Worm (Caenorhabditis elegans) whole organism, L1 larva: Measurements from ENCODE around the gene B0507.2.
"Not testable (repeated sequence)": the region's sequence is repeated elsewhere in the genome, so short reads cannot be mapped to it uniquely, and the experiment has no call there.

Experiments
- C34B4.2 ChIP-seq: sonication (generic microtip); optimal IDR thresholded peaks from 2 replicates; lab custom pipeline; 2017; ENCODE audit warnings: mild to moderate bottlenecking, missing genetic modification characterization, missing compliant biosample characterization
- Y116A8C.19 ChIP-seq: sonication (generic microtip); optimal IDR thresholded peaks from 2 replicates; lab custom pipeline; 2016; ENCODE audit warnings: missing compliant biosample characterization, missing genetic modification characterization, borderline replicate concordance
- blmp-1 ChIP-seq: fragments of 150-350 bp; optimal IDR thresholded peaks from 2 replicates; lab custom pipeline; 2014; ENCODE audit warnings: missing biosample characterization, missing genetic modification characterization
- ceh-88 ChIP-seq: fragments of 200-800 bp; sonication (Bioruptor generic); IDR thresholded peaks from 2 replicates; pipeline ENCODE4 v1.3.6; 2022; ENCODE audit warnings: missing genetic modification characterization, missing compliant biosample characterization
- ces-1 ChIP-seq: fragments of 150-350 bp; optimal IDR thresholded peaks from 2 replicates; lab custom pipeline; 2014; ENCODE audit warnings: missing biosample characterization, missing genetic modification reagents, missing genetic modification characterization
- dpl-1 ChIP-seq, 3 experiments: fragments of 150-350 bp in 2 of 3; sonication (generic microtip) in 1 of 3; optimal IDR thresholded peaks; 2 replicates each; lab custom pipeline; 2014 to 2017; ENCODE audit warnings: missing biosample characterization in 3 of 3, missing genetic modification characterization in 3 of 3, missing genetic modification reagents in 3 of 3
- efl-1 ChIP-seq, 4 experiments: fragments of 150-350 bp; optimal IDR thresholded peaks in 3 of 4; peaks in 1 of 4; 1 replicate in 1 of 4; 2 replicates in 3 of 4; lab custom pipeline; 2014; ENCODE audit warnings: missing biosample characterization in 2 of 4, missing genetic modification characterization in 2 of 4, missing genetic modification reagents in 2 of 4
- egl-27 ChIP-seq, 2 experiments: fragments of 150-350 bp in 1 of 2; sonication (generic microtip); optimal IDR thresholded peaks; 3 replicates each; lab custom pipeline; 2017 to 2018; ENCODE audit warnings: missing biosample characterization in 2 of 2, missing genetic modification characterization in 2 of 2, missing genetic modification reagents in 2 of 2
- fkh-10 ChIP-seq: sonication (generic microtip); optimal IDR thresholded peaks from 2 replicates; lab custom pipeline; 2017; ENCODE audit warnings: missing biosample characterization, missing genetic modification reagents, missing genetic modification characterization
- jun-1 ChIP-seq: fragments of 150-350 bp; optimal IDR thresholded peaks from 2 replicates; lab custom pipeline; 2014; ENCODE audit warnings: missing biosample characterization, missing genetic modification reagents, missing genetic modification characterization
- lin-14 ChIP-seq: fragments of 200-800 bp; sonication (Bioruptor generic); optimal IDR thresholded peaks from 2 replicates; lab custom pipeline; 2018; ENCODE audit warnings: mild to moderate bottlenecking, missing genetic modification characterization, moderate library complexity, missing compliant biosample characterization
- lin-35 ChIP-seq, 2 experiments: fragments of 150-350 bp; optimal IDR thresholded peaks; 2 replicates each; lab custom pipeline; 2014; ENCODE audit warnings: missing biosample characterization in 2 of 2, missing genetic modification characterization in 2 of 2, missing genetic modification reagents in 2 of 2
- lin-39 ChIP-seq: fragments of 150-350 bp; optimal IDR thresholded peaks from 2 replicates; lab custom pipeline; 2014; ENCODE audit warnings: missing biosample characterization, missing genetic modification reagents, missing genetic modification characterization
- lsy-2 ChIP-seq, 2 experiments: fragments of 150-350 bp; optimal IDR thresholded peaks; 2 replicates each; lab custom pipeline; 2014; ENCODE audit warnings: missing biosample characterization in 2 of 2, missing genetic modification characterization in 2 of 2
- mef-2 ChIP-seq: fragments of 150-350 bp; optimal IDR thresholded peaks from 2 replicates; lab custom pipeline; 2014; ENCODE audit warnings: missing biosample characterization, missing genetic modification characterization
- nhr-11 ChIP-seq: fragments of 150-350 bp; optimal IDR thresholded peaks from 2 replicates; lab custom pipeline; 2014; ENCODE audit warnings: missing biosample characterization, missing genetic modification characterization
- nhr-19 ChIP-seq: fragments of 200-800 bp; sonication (Bioruptor generic); conservative IDR thresholded peaks from 2 replicates; pipeline ENCODE4 v1.3.6; 2022; ENCODE audit warnings: missing genetic modification characterization, missing compliant biosample characterization
- nhr-20 ChIP-seq: sonication (generic microtip); optimal IDR thresholded peaks from 2 replicates; lab custom pipeline; 2016; ENCODE audit warnings: mild to moderate bottlenecking, missing genetic modification characterization, missing compliant biosample characterization
- nhr-71 ChIP-seq: sonication (generic microtip); optimal IDR thresholded peaks from 2 replicates; lab custom pipeline; 2016; ENCODE audit warnings: mild to moderate bottlenecking, missing genetic modification characterization, moderate library complexity, missing compliant biosample characterization
- rnt-1 ChIP-seq: sonication (generic microtip); optimal IDR thresholded peaks from 2 replicates; lab custom pipeline; 2016; ENCODE audit warnings: mild to moderate bottlenecking, missing genetic modification characterization, moderate library complexity, missing compliant biosample characterization
- snu-23 ChIP-seq: sonication (generic microtip); optimal IDR thresholded peaks from 2 replicates; lab custom pipeline; 2016; ENCODE audit warnings: missing genetic modification characterization, missing compliant biosample characterization
- sup-37 ChIP-seq: fragments of 200-800 bp; sonication (Bioruptor generic); optimal IDR thresholded peaks from 2 replicates; lab custom pipeline; 2018; ENCODE audit warnings: mild to moderate bottlenecking, missing genetic modification characterization, missing compliant biosample characterization
- swsn-7 ChIP-seq: sonication (generic microtip); optimal IDR thresholded peaks from 2 replicates; lab custom pipeline; 2016; ENCODE audit warnings: missing genetic modification characterization, missing compliant biosample characterization
- tbx-2 ChIP-seq: sonication (generic microtip); optimal IDR thresholded peaks from 2 replicates; lab custom pipeline; 2016; ENCODE audit warnings: missing genetic modification characterization, missing compliant biosample characterization
- unc-86 ChIP-seq: sonication (generic microtip); optimal IDR thresholded peaks from 2 replicates; lab custom pipeline; 2016; ENCODE audit warnings: missing genetic modification characterization, missing compliant biosample characterization

The B0507.2 gene

ce11 chrV:8799293-8799812, 25.2 kb downstream of the B0507.2 start:
- TF ChIP-seq lin-35 (GFP tag; optimal IDR thresholded peaks at IDR 0.05; lab: Kevin White, UChicago) (no peak), lin-14 (GFP tag; lab: Kevin White, UChicago) (peak; percentile 30), dpl-1 (GFP tag; optimal IDR thresholded peaks at IDR 0.05; lab: Kevin White, UChicago) (no peak), ceh-88 (no peak), blmp-1 (tag; lab: Kevin White, UChicago) (peak; percentile 30), lsy-2 (tag; optimal IDR thresholded peaks at IDR 0.05; lab: Kevin White, UChicago) (peak in 1 of 2 experiments; percentile 13)

DNA sequence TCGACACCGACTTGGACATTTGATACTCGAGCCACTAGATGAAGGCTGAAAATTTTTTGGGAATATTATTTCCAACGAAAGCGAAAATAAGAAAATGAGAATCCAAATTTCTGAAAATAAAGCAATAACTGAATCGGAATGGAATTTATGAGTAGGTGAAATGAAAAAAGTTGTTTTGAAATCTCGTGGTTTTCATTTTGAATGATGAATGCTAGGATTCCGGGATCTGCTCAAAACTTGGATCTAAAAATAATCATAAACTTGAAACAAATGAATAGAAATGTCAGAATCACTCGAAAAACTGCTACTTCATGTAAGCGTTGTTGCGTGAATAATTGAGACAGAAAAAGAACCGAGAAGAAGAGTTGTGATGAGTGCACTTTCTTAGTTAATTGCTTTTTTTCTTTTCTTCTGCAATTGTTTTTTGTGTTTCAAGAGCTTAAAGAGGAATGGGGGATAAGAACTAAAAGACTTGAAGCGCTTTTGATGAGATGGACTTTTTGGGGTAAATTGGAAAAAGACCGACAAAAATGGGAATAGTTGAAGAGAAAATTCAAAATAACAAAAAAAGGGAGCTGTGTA, 26.9 kb downstream of the B0507.2 start, which contains the start of gene magu-2:
Gene magu-2 (minus strand): TSS at position 51 of the 582 bp plus-strand sequence.
- TF ChIP-seq lin-14 (GFP tag; lab: Kevin White, UChicago) (peak; percentile 55), fkh-10 (GFP tag; lab: Kevin White, UChicago) (peak; percentile 84), jun-1 (tag; lab: Kevin White, UChicago) (no peak)

- peak; percentile 56 for TF ChIP-seq rnt-1 (tag; lab: Kevin White, UChicago)
- peak; percentile 25 for TF ChIP-seq lin-39 (tag; lab: Kevin White, UChicago)
- TF ChIP-seq swsn-7 = peak; percentile 8
- TF ChIP-seq C34B4.2 (tag; lab: Kevin White, UChicago) = no peak
- TF ChIP-seq snu-23 = peak; percentile 27
- peak in 1 of 2 experiments; percentile 8 for TF ChIP-seq lsy-2 (tag; optimal IDR thresholded peaks at IDR 0.05; lab: Kevin White, UChicago)
- peak; percentile 47 for TF ChIP-seq nhr-19
- TF ChIP-seq nhr-71 (tag; lab: Kevin White, UChicago) = peak; percentile 66
- peak; percentile 47 for TF ChIP-seq nhr-20 (tag; lab: Kevin White, UChicago)
- peak; percentile 5 for TF ChIP-seq nhr-11 (tag; lab: Kevin White, UChicago)
- no peak for TF ChIP-seq jun-1 (tag; lab: Kevin White, UChicago)
- no peak for TF ChIP-seq ceh-88
- no peak for TF ChIP-seq egl-27 (tag; optimal IDR thresholded peaks at IDR 0.05; lab: Kevin White, UChicago)
- no peak for TF ChIP-seq mef-2
- peak; percentile 89 for TF ChIP-seq lin-14 (GFP tag; lab: Kevin White, UChicago)
- peak in 1 of 2 experiments; percentile 3 for TF ChIP-seq efl-1 (optimal IDR thresholded peaks at IDR 0.05; lab: Kevin White, UChicago)
- no peak for TF ChIP-seq efl-1 (GFP tag; optimal IDR thresholded peaks at IDR 0.05 in 1 of 2; lab: Kevin White, UChicago)
Observed at ce11 chrV:8802252-8802651, 28.1 kb downstream of the B0507.2 start.

ce11 chrV:8805047-8805446, 30.9 kb downstream of the B0507.2 start:
- TF ChIP-seq sup-37 (GFP tag; lab: Kevin White, UChicago) (no peak), tbx-2 (peak; percentile 80), lin-14 (GFP tag; lab: Kevin White, UChicago) (peak; percentile 78), ces-1 (peak; percentile 81), nhr-71 (tag; lab: Kevin White, UChicago) (peak; percentile 40)

ce11 chrV:8819855-8820254, 45.7 kb downstream of the B0507.2 start, which contains the start of gene rpm-1:
rpm-1 (minus strand) TSS chrV:8819955.
- not testable (repeated sequence) for TF ChIP-seq unc-86 (tag; lab: Kevin White, UChicago); Y116A8C.19; efl-1 (optimal IDR thresholded peaks at IDR 0.05; lab: Kevin White, UChicago); efl-1 (GFP tag; optimal IDR thresholded peaks at IDR 0.05 in 1 of 2; lab: Kevin White, UChicago)
